Fruit fly (Drosophila melanogaster): ENCODE data around the gene CG17806.

Gene CG17806

DNA sequence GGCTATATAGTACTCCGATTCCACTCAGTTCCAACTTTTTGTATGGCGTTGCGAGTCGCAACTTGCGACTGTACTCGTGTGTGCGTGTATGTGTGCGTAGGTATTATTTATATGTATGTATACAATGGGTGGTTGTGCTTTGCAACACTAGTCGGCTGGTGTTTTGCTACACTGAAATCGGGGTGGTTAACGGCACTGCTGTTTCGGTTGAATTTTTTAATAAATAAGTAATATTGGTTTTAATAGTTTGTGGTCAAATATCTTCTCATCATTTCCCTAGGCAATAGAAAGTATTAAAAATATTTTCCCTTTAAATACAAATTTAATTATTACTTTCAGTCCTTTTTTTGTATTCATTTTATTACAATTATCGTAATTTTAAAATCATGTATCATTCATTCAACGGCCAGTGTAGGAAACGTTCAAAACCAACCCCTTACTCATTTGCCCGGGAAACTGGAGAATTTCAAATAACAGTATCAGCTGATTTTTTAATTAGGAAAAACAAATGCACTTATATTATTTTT is 4.8 kb downstream of the CG17806 start, which contains the start of gene CG7379 (continued):
- TF ChIP-seq CG8359 (GFP tag; optimal IDR thresholded peaks at IDR 0.05; ENCODE audit: borderline replicate concordance) = no peak
- peak; percentile 89 for TF ChIP-seq E2f2 (GFP tag; IDR thresholded peaks at IDR 0.05)
- TF ChIP-seq CkIIα-i1 (GFP tag; IDR thresholded peaks at IDR 0.05) = no peak
- TF ChIP-seq Mrtf (GFP tag; IDR thresholded peaks at IDR 0.05) = peak; percentile 50; the same call in 2 of the 3 replicates
- TF ChIP-seq Poxn (GFP tag; IDR thresholded peaks at IDR 0.05) = peak; percentile 33; the same call in 1 of the 2 replicates
- TF ChIP-seq HLH4C (GFP tag; IDR thresholded peaks at IDR 0.05; ENCODE audit: partially characterized antibody) = no peak
- peak; percentile 84 for TF ChIP-seq CG9817 (tag; optimal IDR thresholded peaks at IDR 0.05)
- peak; percentile 36; the same call in 1 of the 2 replicates for TF ChIP-seq ro (GFP tag; IDR thresholded peaks at IDR 0.05)
- TF ChIP-seq NK7.1 (GFP tag; optimal IDR thresholded peaks at IDR 0.05) = peak; percentile 30
- no peak for TF ChIP-seq prd (optimal IDR thresholded peaks at IDR 0.05)
- peak; percentile 74 for TF ChIP-seq prd (GFP tag; IDR thresholded peaks at IDR 0.05)
- peak; percentile 78 for TF ChIP-seq Aef1 (GFP tag; IDR thresholded peaks at IDR 0.05)
- peak; percentile 78 for TF ChIP-seq CG5245 (GFP tag; optimal IDR thresholded peaks at IDR 0.05)
- no peak for TF ChIP-seq ham (GFP tag; IDR thresholded peaks at IDR 0.05)
- peak; percentile 80 for TF ChIP-seq Ptx1 (GFP tag; IDR thresholded peaks at IDR 0.05)
- TF ChIP-seq CG10543 (GFP tag; optimal IDR thresholded peaks at IDR 0.05) = peak; percentile 92
- no peak for TF ChIP-seq sens-2 (GFP tag; IDR thresholded peaks at IDR 0.05)
- TF ChIP-seq lbe (GFP tag; optimal IDR thresholded peaks at IDR 0.05) = peak; percentile 92
- peak; percentile 50 for TF ChIP-seq CG12299 (tag; optimal IDR thresholded peaks at IDR 0.05)
- 0 out of 2 replicates have a peak, but pooled peaks have one; percentile 26 for TF ChIP-seq CG10959 (GFP tag; IDR thresholded peaks at IDR 0.05)
- TF ChIP-seq Atf6 (GFP tag; IDR thresholded peaks at IDR 0.05) = peak; percentile 75
- no peak for TF ChIP-seq Sox102F (GFP tag; optimal IDR thresholded peaks at IDR 0.05)
- TF ChIP-seq wek (GFP tag; optimal IDR thresholded peaks at IDR 0.05) = no peak
- no peak for TF ChIP-seq Hr39 (optimal IDR thresholded peaks at IDR 0.05)
- peak; percentile 67 for TF ChIP-seq Fer3 (tag; optimal IDR thresholded peaks at IDR 0.05)
- TF ChIP-seq tx (GFP tag; optimal IDR thresholded peaks at IDR 0.05) = peak; percentile 70
- no peak for TF ChIP-seq CG31365 (tag; optimal IDR thresholded peaks at IDR 0.05)
- TF ChIP-seq ftz-f1 (GFP tag; optimal IDR thresholded peaks at IDR 0.05) = peak; percentile 66
- TF ChIP-seq ase (GFP tag; IDR thresholded peaks at IDR 0.05) = peak; percentile 48; the same call in 1 of the 3 replicates
- TF ChIP-seq Neu2 (GFP tag; optimal IDR thresholded peaks at IDR 0.05; ENCODE audit: borderline replicate concordance) = no peak
- TF ChIP-seq CG6254 (GFP tag; optimal IDR thresholded peaks at IDR 0.05) = peak; percentile 12
- TF ChIP-seq rib (GFP tag; IDR thresholded peaks at IDR 0.05) = peak; percentile 78
- peak; percentile 7 for TF ChIP-seq tap (tag; optimal IDR thresholded peaks at IDR 0.05)
- no peak for TF ChIP-seq zen2 (GFP tag; IDR thresholded peaks at IDR 0.05; ENCODE audit: partially characterized antibody)
- no peak for TF ChIP-seq nerfin-2 (GFP tag; IDR thresholded peaks at IDR 0.05; ENCODE audit: partially characterized antibody)
- TF ChIP-seq CG33213 (GFP tag; optimal IDR thresholded peaks at IDR 0.05) = peak; percentile 72
- no peak for TF ChIP-seq cad (GFP tag; optimal IDR thresholded peaks at IDR 0.05)
- TF ChIP-seq gcm2 (GFP tag; optimal IDR thresholded peaks at IDR 0.05) = peak; percentile 44
- TF ChIP-seq Kr (GFP tag; optimal IDR thresholded peaks at IDR 0.05) = no peak
- peak; percentile 38; the same call in 1 of the 3 replicates for TF ChIP-seq jigr1 (GFP tag; IDR thresholded peaks at IDR 0.05)
- peak; percentile 71 for TF ChIP-seq Bdp1 (GFP tag; optimal IDR thresholded peaks at IDR 0.05)
- peak; percentile 73 for TF ChIP-seq grau (tag; optimal IDR thresholded peaks at IDR 0.05)
- peak; percentile 77 for TF ChIP-seq CG18011 (GFP tag; optimal IDR thresholded peaks at IDR 0.05)
- peak; percentile 70 for TF ChIP-seq CG15601 (tag; optimal IDR thresholded peaks at IDR 0.05)
- TF ChIP-seq PHDP (tag; optimal IDR thresholded peaks at IDR 0.05) = peak; percentile 58
- TF ChIP-seq ERR (GFP tag; optimal IDR thresholded peaks at IDR 0.05) = peak; percentile 76
- no peak for TF ChIP-seq jing (GFP tag; optimal IDR thresholded peaks at IDR 0.05)
- peak; percentile 88 for TF ChIP-seq CG11085 (GFP tag; IDR thresholded peaks at IDR 0.05)
- peak; percentile 72 for TF ChIP-seq Taf1 (GFP tag; IDR thresholded peaks at IDR 0.05)
- no peak for TF ChIP-seq Sry-β (GFP tag; optimal IDR thresholded peaks at IDR 0.05)
- peak; percentile 16 for TF ChIP-seq Mes4 (GFP tag; optimal IDR thresholded peaks at IDR 0.05)
